Worm (Caenorhabditis elegans) whole organism, midembryonic: ENCODE measurements around the gene sam-4.

Experiments used
- T22C8.4 ChIP-seq: fragments of 200-800 bp; sonication (Bioruptor generic); IDR thresholded peaks from 2 replicates; pipeline ENCODE4 v1.3.6; 2022; ENCODE audit warnings: missing genetic modification characterization, missing compliant biosample characterization
- cog-1 ChIP-seq: sonication (generic microtip); optimal IDR thresholded peaks from 2 replicates; lab custom pipeline; 2016; ENCODE audit warnings: missing genetic modification characterization, missing compliant biosample characterization
- flt-1 ChIP-seq: fragments of 200-800 bp; sonication (Bioruptor generic); IDR thresholded peaks from 2 replicates; pipeline ENCODE4 v1.3.6; 2022; ENCODE audit warnings: missing genetic modification characterization, missing compliant biosample characterization
- klf-2 ChIP-seq: fragments of 200-800 bp; sonication (Bioruptor generic); conservative IDR thresholded peaks from 2 replicates; pipeline ENCODE4 v1.3.6; 2022; ENCODE audit warnings: missing genetic modification reagents, missing genetic modification characterization, missing compliant biosample characterization
- med-1 ChIP-seq: sonication (generic microtip); optimal IDR thresholded peaks from 2 replicates; lab custom pipeline; 2017; ENCODE audit warnings: missing genetic modification characterization, mild to moderate bottlenecking, missing compliant biosample characterization, antibody characterized with exemption, missing genetic modification reagents; ENCODE audit not compliant: insufficient read depth
- ref-1 ChIP-seq: fragments of 200-800 bp; sonication (Bioruptor generic); conservative IDR thresholded peaks from 2 replicates; pipeline ENCODE4 v1.3.6; 2022; ENCODE audit warnings: missing genetic modification reagents, missing genetic modification characterization, missing compliant biosample characterization
- tab-1 ChIP-seq: fragments of 200-800 bp; sonication (Bioruptor generic); IDR thresholded peaks from 2 replicates; pipeline ENCODE4 v1.3.6; 2022; ENCODE audit warnings: missing genetic modification characterization, missing compliant biosample characterization
- ztf-23 ChIP-seq: fragments of 200-800 bp; sonication (Bioruptor generic); IDR thresholded peaks from 2 replicates; pipeline ENCODE4 v1.3.6; 2022; ENCODE audit warnings: missing genetic modification reagents, missing genetic modification characterization, missing compliant biosample characterization
- ztf-29 ChIP-seq: fragments of 200-800 bp; sonication (Bioruptor generic); IDR thresholded peaks from 2 replicates; pipeline ENCODE4 v1.3.6; 2022; ENCODE audit warnings: missing genetic modification reagents, missing genetic modification characterization, missing compliant biosample characterization

Gene sam-4

ce11 chrII:5649236-5650004 is at the start of gene sam-4, which contains the start of the genes F59E12.17 and zyg-1:
sam-4 (minus strand) TSS chrII:5649286.
F59E12.17 (minus strand) TSS chrII:5649470.
zyg-1 (plus strand) TSS chrII:5649748.
- TF ChIP-seq ref-1 (GFP tag; lab: Robert Waterston, UW) = no peak
- TF ChIP-seq ztf-23 (GFP tag; lab: Robert Waterston, UW) = no peak
- no peak for TF ChIP-seq flt-1 (GFP tag; lab: Robert Waterston, UW)
- TF ChIP-seq ztf-29 (GFP tag; lab: Robert Waterston, UW) = no peak
- no peak for TF ChIP-seq klf-2 (GFP tag; lab: Robert Waterston, UW)
- no peak for TF ChIP-seq T22C8.4 (GFP tag; lab: Robert Waterston, UW)
- no peak for TF ChIP-seq tab-1
- no peak for TF ChIP-seq cog-1 (tag; lab: Kevin White, UChicago)

ce11 chrII:5698869-5699268 is 49.8 kb upstream of the sam-4 start, which contains the start of the genes C25H3.10 and C25H3.1:
C25H3.10 (minus strand) TSS chrII:5698969.
C25H3.1 (plus strand) TSS chrII:5699071.
- TF ChIP-seq T22C8.4 (GFP tag; lab: Robert Waterston, UW) (no peak), ref-1 (GFP tag; lab: Robert Waterston, UW) (no peak), tab-1 (no peak), ztf-29 (GFP tag; lab: Robert Waterston, UW) (no peak), klf-2 (GFP tag; lab: Robert Waterston, UW) (no peak), flt-1 (GFP tag; lab: Robert Waterston, UW) (no peak), ztf-23 (GFP tag; lab: Robert Waterston, UW) (no peak), cog-1 (tag; lab: Kevin White, UChicago) (no peak), med-1 (no peak)

ce11 chrII:5698254-5698653 is 49.2 kb upstream of the sam-4 start:
- TF ChIP-seq med-1 = no peak
- TF ChIP-seq tab-1 = no peak
- TF ChIP-seq ztf-29 (GFP tag; lab: Robert Waterston, UW) = no peak

- TF ChIP-seq klf-2 (GFP tag; lab: Robert Waterston, UW) = no peak
- no peak for TF ChIP-seq ref-1 (GFP tag; lab: Robert Waterston, UW)
- no peak for TF ChIP-seq cog-1 (tag; lab: Kevin White, UChicago)
- no peak for TF ChIP-seq ztf-29 (GFP tag; lab: Robert Waterston, UW)
- TF ChIP-seq ztf-23 (GFP tag; lab: Robert Waterston, UW) = no peak
- no peak for TF ChIP-seq med-1
- TF ChIP-seq flt-1 (GFP tag; lab: Robert Waterston, UW) = no peak
These were observed 48.3 kb upstream of the sam-4 start for ce11 chrII:5697338-5697737.

ce11 chrII:5696218-5696617 is 47.1 kb upstream of the sam-4 start:
- no peak for TF ChIP-seq flt-1 (GFP tag; lab: Robert Waterston, UW)
- no peak for TF ChIP-seq med-1
- TF ChIP-seq ztf-29 (GFP tag; lab: Robert Waterston, UW) = no peak
- no peak for TF ChIP-seq klf-2 (GFP tag; lab: Robert Waterston, UW)
- TF ChIP-seq ref-1 (GFP tag; lab: Robert Waterston, UW) = no peak
- TF ChIP-seq cog-1 (tag; lab: Kevin White, UChicago) = no peak
- no peak for TF ChIP-seq T22C8.4 (GFP tag; lab: Robert Waterston, UW)
- no peak for TF ChIP-seq tab-1
- no peak for TF ChIP-seq ztf-23 (GFP tag; lab: Robert Waterston, UW)

ce11 chrII:5694798-5695197 is 45.7 kb upstream of the sam-4 start, which contains the start of gene C25H3.14:
C25H3.14 (plus strand) TSS chrII:5695098.
- TF ChIP-seq klf-2 (GFP tag; lab: Robert Waterston, UW) = no peak
- no peak for TF ChIP-seq ztf-23 (GFP tag; lab: Robert Waterston, UW)
- no peak for TF ChIP-seq tab-1
- TF ChIP-seq ref-1 (GFP tag; lab: Robert Waterston, UW) = no peak
- TF ChIP-seq med-1 = no peak
- no peak for TF ChIP-seq T22C8.4 (GFP tag; lab: Robert Waterston, UW)
- no peak for TF ChIP-seq ztf-29 (GFP tag; lab: Robert Waterston, UW)
- TF ChIP-seq flt-1 (GFP tag; lab: Robert Waterston, UW) = no peak
- TF ChIP-seq cog-1 (tag; lab: Kevin White, UChicago) = no peak

- TF ChIP-seq ztf-23 (GFP tag; lab: Robert Waterston, UW) (no peak), T22C8.4 (GFP tag; lab: Robert Waterston, UW) (no peak), ref-1 (GFP tag; lab: Robert Waterston, UW) (no peak), tab-1 (no peak), cog-1 (tag; lab: Kevin White, UChicago) (no peak), flt-1 (GFP tag; lab: Robert Waterston, UW) (no peak), ztf-29 (GFP tag; lab: Robert Waterston, UW) (no peak), med-1 (no peak), klf-2 (GFP tag; lab: Robert Waterston, UW) (no peak)
These were observed 44.8 kb upstream of the sam-4 start, which contains the start of gene C25H3.3 for ce11 chrII:5693893-5694292. C25H3.3 (plus strand) TSS chrII:5694193.

- TF ChIP-seq ref-1 (GFP tag; lab: Robert Waterston, UW) = no peak
- TF ChIP-seq ztf-29 (GFP tag; lab: Robert Waterston, UW) = no peak
- TF ChIP-seq cog-1 (tag; lab: Kevin White, UChicago) = no peak
- TF ChIP-seq T22C8.4 (GFP tag; lab: Robert Waterston, UW) = no peak
- TF ChIP-seq klf-2 (GFP tag; lab: Robert Waterston, UW) = no peak
- TF ChIP-seq ztf-23 (GFP tag; lab: Robert Waterston, UW) = no peak
- no peak for TF ChIP-seq tab-1
- TF ChIP-seq flt-1 (GFP tag; lab: Robert Waterston, UW) = no peak
- no peak for TF ChIP-seq med-1
These were observed 42.2 kb upstream of the sam-4 start, which contains the start of the genes ndub-5 and eif-2D for ce11 chrII:5691216-5691771. ndub-5 (minus strand) TSS chrII:5691353. eif-2D (plus strand) TSS chrII:5691721.

- TF ChIP-seq tab-1 (no peak), cog-1 (tag; lab: Kevin White, UChicago) (no peak), klf-2 (GFP tag; lab: Robert Waterston, UW) (peak; percentile 46; the same call in 1 of the 2 replicates)
These were observed 39.9 kb upstream of the sam-4 start, which contains the start of gene C25H3.11 for ce11 chrII:5688959-5689358. C25H3.11 (minus strand) TSS chrII:5689040.
